Fruit fly (Drosophila melanogaster) whole organism, embryonic: ENCODE results near the gene Gpdh1.
A peak's percentile ranks its signal among the peaks of the same experiment; 100 is the strongest.

Experiments
- CG10274 ChIP-seq: fragments of 200-800 bp; sonication (Bioruptor generic); optimal IDR thresholded peaks from 3 replicates; lab custom pipeline; 2017; ENCODE audit warnings: missing biosample characterization, mild to moderate bottlenecking, missing genetic modification characterization
- CG11247 ChIP-seq: fragments of 200-800 bp; sonication (Bioruptor generic); IDR thresholded peaks from 2 replicates; pipeline ENCODE4 v1.3.6; 2022; ENCODE audit warnings: missing biosample characterization, missing genetic modification characterization
- CG11456 ChIP-seq: fragments of 200-800 bp; sonication (Bioruptor generic); IDR thresholded peaks from 3 replicates; pipeline ENCODE4 v1.3.6; 2022; ENCODE audit warnings: missing biosample characterization, missing genetic modification characterization
- CG11723 ChIP-seq: fragments of 200-800 bp; sonication (Bioruptor generic); optimal IDR thresholded peaks from 2 replicates; lab custom pipeline; 2017; ENCODE audit warnings: missing biosample characterization, mild to moderate bottlenecking, missing genetic modification characterization
- CG13123 ChIP-seq: fragments of 200-800 bp; sonication (Bioruptor generic); optimal IDR thresholded peaks from 2 replicates; lab custom pipeline; 2016; ENCODE audit warnings: missing biosample characterization, missing genetic modification characterization
- CG14710 ChIP-seq: fragments of 200-800 bp; sonication (Bioruptor generic); optimal IDR thresholded peaks from 3 replicates; lab custom pipeline; 2019; ENCODE audit warnings: missing biosample characterization, mild to moderate bottlenecking, missing genetic modification characterization, moderate library complexity
- CG15269 ChIP-seq: fragments of 200-800 bp; sonication (Bioruptor generic); optimal IDR thresholded peaks from 2 replicates; lab custom pipeline; 2018; ENCODE audit warnings: missing biosample characterization, mild to moderate bottlenecking, missing genetic modification characterization, moderate library complexity
- CG15514 ChIP-seq: fragments of 200-800 bp; sonication (Bioruptor generic); optimal IDR thresholded peaks from 3 replicates; lab custom pipeline; 2017; ENCODE audit warnings: missing biosample characterization, missing genetic modification characterization, mild to moderate bottlenecking, moderate library complexity, missing genetic modification reagents
- CG1602 ChIP-seq: fragments of 200-800 bp; sonication (Bioruptor generic); optimal IDR thresholded peaks from 3 replicates; lab custom pipeline; 2016; ENCODE audit warnings: missing biosample characterization, missing genetic modification characterization
- CG17612 ChIP-seq: fragments of 200-800 bp; sonication (Bioruptor generic); IDR thresholded peaks from 2 replicates; pipeline ENCODE4 v1.3.6; 2022; ENCODE audit warnings: missing biosample characterization, missing genetic modification characterization
- CG17912 ChIP-seq: fragments of 200-800 bp; sonication (Bioruptor generic); optimal IDR thresholded peaks from 2 replicates; lab custom pipeline; 2018; ENCODE audit warnings: missing biosample characterization, mild to moderate bottlenecking, missing genetic modification characterization
- CG30431 ChIP-seq: fragments of 200-800 bp; sonication (Bioruptor generic); optimal IDR thresholded peaks from 2 replicates; lab custom pipeline; 2017; ENCODE audit warnings: missing biosample characterization, missing genetic modification characterization
- CG34224 ChIP-seq: fragments of 200-800 bp; sonication (Bioruptor generic); IDR thresholded peaks from 3 replicates; pipeline ENCODE4 v1.3.6; 2022; ENCODE audit warnings: missing biosample characterization, missing genetic modification characterization; ENCODE audit not compliant: partially characterized antibody
- CG34422 ChIP-seq: fragments of 200-800 bp; sonication (Bioruptor generic); IDR thresholded peaks from 3 replicates; pipeline ENCODE4 v1.3.6; 2022; ENCODE audit warnings: missing biosample characterization, missing genetic modification characterization
- CG6654 ChIP-seq: fragments of 200-800 bp; sonication (Bioruptor generic); optimal IDR thresholded peaks from 2 replicates; lab custom pipeline; 2017; ENCODE audit warnings: missing biosample characterization, mild to moderate bottlenecking, missing genetic modification characterization
- CG7745 ChIP-seq: fragments of 200-800 bp; sonication (Bioruptor generic); optimal IDR thresholded peaks from 2 replicates; lab custom pipeline; 2018; ENCODE audit warnings: missing biosample characterization, mild to moderate bottlenecking, missing genetic modification characterization, moderate library complexity
- CG7786 ChIP-seq: fragments of 200-800 bp; sonication (Bioruptor generic); optimal IDR thresholded peaks from 2 replicates; lab custom pipeline; 2016; ENCODE audit warnings: missing biosample characterization, missing genetic modification characterization
- CG8924 ChIP-seq: fragments of 200-800 bp; optimal IDR thresholded peaks from 3 replicates; lab custom pipeline; 2019; ENCODE audit warnings: missing biosample characterization, mild to moderate bottlenecking, missing genetic modification characterization, moderate library complexity
- CG9727 ChIP-seq: fragments of 200-800 bp; sonication (Bioruptor generic); optimal IDR thresholded peaks from 3 replicates; lab custom pipeline; 2017; ENCODE audit warnings: missing biosample characterization, mild to moderate bottlenecking, missing genetic modification characterization
- Camta ChIP-seq: fragments of 200-800 bp; sonication (Bioruptor generic); optimal IDR thresholded peaks from 2 replicates; lab custom pipeline; 2016; ENCODE audit warnings: missing biosample characterization, missing genetic modification characterization
- Dp ChIP-seq: fragments of 200-800 bp; sonication (Bioruptor generic); optimal IDR thresholded peaks from 2 replicates; lab custom pipeline; 2018; ENCODE audit warnings: missing biosample characterization, mild to moderate bottlenecking, missing genetic modification characterization, moderate library complexity
- E2f2 ChIP-seq: fragments of 200-800 bp; sonication (Bioruptor generic); IDR thresholded peaks from 2 replicates; pipeline ENCODE4 v1.3.6; 2022; ENCODE audit warnings: missing biosample characterization, missing genetic modification characterization
- HLH4C ChIP-seq: fragments of 200-800 bp; sonication (Bioruptor generic); IDR thresholded peaks from 3 replicates; pipeline ENCODE4 v1.3.6; 2022; ENCODE audit warnings: missing biosample characterization, missing genetic modification characterization; ENCODE audit not compliant: partially characterized antibody
- HLH54F ChIP-seq: fragments of 200-800 bp; sonication (Bioruptor generic); optimal IDR thresholded peaks from 3 replicates; lab custom pipeline; 2016; ENCODE audit warnings: missing biosample characterization, missing genetic modification characterization
- MTF-1 ChIP-seq: fragments of 200-800 bp; sonication (Bioruptor generic); optimal IDR thresholded peaks from 2 replicates; lab custom pipeline; 2018; ENCODE audit warnings: missing biosample characterization, mild to moderate bottlenecking, missing genetic modification characterization, borderline replicate concordance
- Nf-YA ChIP-seq: fragments of 200-800 bp; sonication (Bioruptor generic); IDR thresholded peaks from 2 replicates; pipeline ENCODE4 v1.3.6; 2022; ENCODE audit warnings: missing biosample characterization, missing genetic modification characterization
- Ptx1 ChIP-seq: fragments of 200-800 bp; sonication (Bioruptor generic); IDR thresholded peaks from 2 replicates; pipeline ENCODE4 v1.3.6; 2022; ENCODE audit warnings: missing biosample characterization, missing genetic modification characterization
- Xrp1 ChIP-seq: fragments of 200-800 bp; sonication (Bioruptor generic); IDR thresholded peaks from 2 replicates; pipeline ENCODE4 v1.3.6; 2022; ENCODE audit warnings: missing biosample characterization, missing genetic modification characterization
- cato ChIP-seq: fragments of 200-800 bp; sonication (Bioruptor generic); optimal IDR thresholded peaks from 2 replicates; lab custom pipeline; 2016; ENCODE audit warnings: missing biosample characterization, missing genetic modification characterization, borderline replicate concordance
- cg ChIP-seq: fragments of 200-800 bp; sonication (Bioruptor generic); optimal IDR thresholded peaks from 3 replicates; lab custom pipeline; 2019; ENCODE audit warnings: missing biosample characterization, mild to moderate bottlenecking, missing genetic modification characterization, moderate library complexity
- crc ChIP-seq: fragments of 200-800 bp; sonication (Bioruptor generic); optimal IDR thresholded peaks from 2 replicates; lab custom pipeline; 2016; ENCODE audit warnings: missing biosample characterization, missing genetic modification characterization
- dati ChIP-seq: fragments of 200-800 bp; sonication (Bioruptor generic); IDR thresholded peaks from 2 replicates; pipeline ENCODE4 v1.3.6; 2022; ENCODE audit warnings: missing biosample characterization, missing genetic modification characterization
- gcm2 ChIP-seq: fragments of 200-800 bp; sonication (Bioruptor generic); optimal IDR thresholded peaks from 2 replicates; lab custom pipeline; 2016; ENCODE audit warnings: missing biosample characterization, missing genetic modification characterization
- h ChIP-seq: fragments of >200 bp; optimal IDR thresholded peaks from 2 replicates; lab custom pipeline; 2017
- her ChIP-seq: fragments of 200-800 bp; sonication (Bioruptor generic); optimal IDR thresholded peaks from 2 replicates; lab custom pipeline; 2016; ENCODE audit warnings: missing biosample characterization, missing genetic modification characterization
- lbe ChIP-seq: fragments of 200-800 bp; sonication (Bioruptor generic); optimal IDR thresholded peaks from 2 replicates; lab custom pipeline; 2016; ENCODE audit warnings: missing biosample characterization, mild to moderate bottlenecking, missing genetic modification characterization
- maf-S ChIP-seq: fragments of 200-800 bp; sonication (Bioruptor generic); optimal IDR thresholded peaks from 2 replicates; lab custom pipeline; 2016; ENCODE audit warnings: missing biosample characterization, missing genetic modification characterization
- mld ChIP-seq: fragments of 200-800 bp; sonication (Bioruptor generic); IDR thresholded peaks from 3 replicates; pipeline ENCODE4 v1.3.6; 2022; ENCODE audit warnings: missing biosample characterization, missing genetic modification characterization; ENCODE audit not compliant: partially characterized antibody
- nau ChIP-seq: fragments of 200-800 bp; sonication (Bioruptor generic); optimal IDR thresholded peaks from 3 replicates; lab custom pipeline; 2017; ENCODE audit warnings: missing biosample characterization, mild to moderate bottlenecking, missing genetic modification characterization, missing genetic modification reagents
- pan ChIP-seq, 4 experiments: fragments of >200 bp in 3 of 4; fragments of 200-800 bp in 1 of 4; sonication (Bioruptor generic) in 1 of 4; optimal IDR thresholded peaks in 3 of 4; IDR thresholded peaks in 1 of 4; 2 replicates each; pipeline versions ENCODE4 v1.3.6 to Lab custom; 2017 to 2022; ENCODE audit warnings: missing biosample characterization in 2 of 4, missing genetic modification characterization in 2 of 4, mixed read lengths in 1 of 4
- pum ChIP-seq: fragments of 200-800 bp; sonication (Bioruptor generic); optimal IDR thresholded peaks from 2 replicates; lab custom pipeline; 2016; ENCODE audit warnings: missing biosample characterization, missing genetic modification characterization
- ro ChIP-seq: fragments of 200-800 bp; sonication (Bioruptor generic); IDR thresholded peaks from 2 replicates; pipeline ENCODE4 v1.3.6; 2022; ENCODE audit warnings: missing biosample characterization, missing genetic modification characterization
- salm ChIP-seq: fragments of 200-800 bp; sonication (Bioruptor generic); optimal IDR thresholded peaks from 2 replicates; lab custom pipeline; 2018; ENCODE audit warnings: missing biosample characterization, mild to moderate bottlenecking, missing genetic modification characterization
- scrt ChIP-seq: fragments of 200-800 bp; sonication (Bioruptor generic); optimal IDR thresholded peaks from 2 replicates; lab custom pipeline; 2018; ENCODE audit warnings: missing biosample characterization, mild to moderate bottlenecking, missing genetic modification characterization, moderate library complexity
- slbo ChIP-seq: fragments of 200-800 bp; sonication (Bioruptor generic); IDR thresholded peaks from 2 replicates; pipeline ENCODE4 v1.3.6; 2022; ENCODE audit warnings: missing biosample characterization, missing genetic modification characterization
- stwl ChIP-seq: fragments of 200-800 bp; sonication (Bioruptor generic); optimal IDR thresholded peaks from 3 replicates; lab custom pipeline; 2018; ENCODE audit warnings: missing biosample characterization, mild to moderate bottlenecking, missing genetic modification characterization, moderate library complexity
- sug ChIP-seq: fragments of 200-800 bp; optimal IDR thresholded peaks from 2 replicates; lab custom pipeline; 2019; ENCODE audit warnings: missing biosample characterization, mild to moderate bottlenecking, missing genetic modification characterization, moderate library complexity
- tap ChIP-seq: fragments of 200-800 bp; optimal IDR thresholded peaks from 3 replicates; lab custom pipeline; 2019; ENCODE audit warnings: missing biosample characterization, mild to moderate bottlenecking, missing genetic modification characterization, moderate library complexity
- vnd ChIP-seq: fragments of 200-800 bp; sonication (Bioruptor generic); IDR thresholded peaks from 3 replicates; pipeline ENCODE4 v1.3.6; 2022; ENCODE audit warnings: missing biosample characterization, missing genetic modification characterization; ENCODE audit not compliant: partially characterized antibody

Gene Gpdh1

dm6 chr2L:5979957-5980861 is 36.8 kb downstream of the Gpdh1 start (continued):
- TF ChIP-seq mld (no peak), h (no peak), nau (GFP tag; lab: Kevin White, UChicago) (no peak), gcm2 (GFP tag; lab: Kevin White, UChicago) (no peak), Dp (GFP tag; lab: Kevin White, UChicago) (no peak), CG34422 (GFP tag; lab: Robert Waterston, UW) (no peak), pan (optimal IDR thresholded peaks at IDR 0.05; lab: Kevin White, UChicago) (no peak), pan (GFP tag; optimal IDR thresholded peaks at IDR 0.05 in 1 of 2, IDR thresholded peaks at IDR 0.05 in 1 of 2) (no peak), Ptx1 (GFP tag; lab: Robert Waterston, UW) (no peak), HLH4C (no peak), sug (tag; lab: Kevin White, UChicago) (peak; percentile 99), lbe (GFP tag; lab: Kevin White, UChicago) (peak; percentile 70), CG7786 (GFP tag; lab: Kevin White, UChicago) (no peak), CG17612 (no peak), CG34224 (GFP tag; lab: Robert Waterston, UW) (no peak), CG17912 (GFP tag; lab: Kevin White, UChicago) (no peak), CG13123 (GFP tag; lab: Kevin White, UChicago) (no peak), slbo (GFP tag; lab: Robert Waterston, UW) (no peak), crc (GFP tag; lab: Kevin White, UChicago) (no peak), Nf-YA (GFP tag; lab: Robert Waterston, UW) (no peak), CG14710 (tag; lab: Kevin White, UChicago) (no peak), Xrp1 (GFP tag; lab: Robert Waterston, UW) (no peak), CG11247 (GFP tag; lab: Robert Waterston, UW) (no peak), HLH54F (GFP tag; lab: Kevin White, UChicago) (no peak), CG15514 (peak; percentile 25), pum (GFP tag; lab: Kevin White, UChicago) (no peak), CG10274 (GFP tag; lab: Kevin White, UChicago) (no peak), cato (GFP tag; lab: Kevin White, UChicago) (no peak), cg (GFP tag; lab: Kevin White, UChicago) (peak; percentile 92), CG11723 (GFP tag; lab: Kevin White, UChicago) (no peak), vnd (no peak), ro (GFP tag; lab: Robert Waterston, UW) (no peak), CG1602 (GFP tag; lab: Kevin White, UChicago) (no peak), salm (peak; percentile 42), her (peak; percentile 65), CG9727 (GFP tag; lab: Kevin White, UChicago) (no peak), dati (GFP tag; lab: Robert Waterston, UW) (no peak), stwl (tag; lab: Kevin White, UChicago) (no peak), Camta (GFP tag; lab: Kevin White, UChicago) (no peak), maf-S (no peak), CG11456 (GFP tag; lab: Robert Waterston, UW) (no peak), tap (tag; lab: Kevin White, UChicago) (peak; percentile 56), CG15269 (tag; lab: Kevin White, UChicago) (peak; percentile 4), CG8924 (tag; lab: Kevin White, UChicago) (peak; percentile 23), CG30431 (GFP tag; lab: Kevin White, UChicago) (no peak), CG6654 (GFP tag; lab: Kevin White, UChicago) (no peak), E2f2 (GFP tag; lab: Robert Waterston, UW) (no peak), scrt (GFP tag; lab: Kevin White, UChicago) (peak; percentile 49), MTF-1 (peak; percentile 49), CG7745 (peak; percentile 100)
